Fruit fly (Drosophila melanogaster) whole organism: ENCODE measurements around the gene EloA.

Source experiments
- psq ChIP-seq: fragments of >200 bp; optimal IDR thresholded peaks from 2 replicates; lab custom pipeline; 2017
- usp ChIP-seq: fragments of >200 bp; optimal IDR thresholded peaks from 2 replicates; lab custom pipeline; 2017; ENCODE audit warnings: missing biosample characterization, missing genetic modification characterization, mixed read lengths

DNA sequence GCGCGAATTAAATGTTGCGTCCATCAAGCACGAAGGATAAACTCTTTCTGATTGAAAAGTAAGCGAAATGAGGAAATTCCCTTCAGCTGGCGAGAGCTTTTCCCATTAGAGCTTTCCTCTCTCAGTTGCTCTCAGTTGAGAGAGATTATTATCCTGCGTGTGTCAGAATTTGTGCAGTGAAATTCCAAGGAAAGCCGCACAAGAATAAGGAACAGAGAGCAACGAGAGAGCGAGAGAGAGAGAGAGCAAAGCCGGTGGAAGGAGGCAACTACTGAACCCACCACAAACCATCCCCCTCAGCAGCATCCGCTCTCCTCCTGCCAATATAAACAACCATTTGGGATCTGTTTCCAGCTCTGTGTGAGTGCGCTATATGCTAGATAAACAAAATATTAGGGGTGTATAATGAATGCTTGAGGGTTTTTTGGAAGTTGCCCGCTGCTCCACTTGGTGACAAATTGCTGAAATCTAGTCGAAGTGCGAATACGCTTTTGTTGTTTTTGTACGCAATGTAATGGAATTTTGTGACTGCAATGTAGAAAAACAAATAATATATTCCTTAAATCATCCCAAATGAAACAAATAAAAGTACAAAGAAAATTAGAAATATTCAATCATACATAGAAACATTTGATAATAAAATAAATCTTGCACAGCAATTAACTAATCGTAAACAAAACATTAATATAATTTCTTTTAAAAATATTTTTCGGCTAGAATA is 2.4 kb upstream of the EloA start, which contains the start of gene CG4467:
- no peak for TF ChIP-seq usp (GFP tag; lab: Kevin White, UChicago)
- no peak for TF ChIP-seq psq
